Worm (Caenorhabditis elegans) whole organism, mixed stage, embryonic: ENCODE results near the gene hda-5.

Source experiments
- ceh-43 ChIP-seq: fragments of 200-800 bp; sonication (Bioruptor generic); optimal IDR thresholded peaks from 2 replicates; lab custom pipeline; 2018; ENCODE audit warnings: mild to moderate bottlenecking, missing genetic modification characterization, moderate library complexity, missing compliant biosample characterization
- cnd-1 ChIP-seq: fragments of 200-800 bp; sonication (Bioruptor generic); optimal IDR thresholded peaks from 2 replicates; lab custom pipeline; 2018; ENCODE audit warnings: mild to moderate bottlenecking, missing genetic modification characterization, missing compliant biosample characterization
- elt-1 ChIP-seq: sonication (generic microtip); optimal IDR thresholded peaks from 2 replicates; lab custom pipeline; 2017; ENCODE audit warnings: missing genetic modification characterization, mild to moderate bottlenecking, missing compliant biosample characterization, antibody characterized with exemption, moderate library complexity, borderline replicate concordance; ENCODE audit not compliant: insufficient read depth
- ham-2 ChIP-seq: fragments of 200-800 bp; sonication (Bioruptor generic); optimal IDR thresholded peaks from 2 replicates; lab custom pipeline; 2018; ENCODE audit warnings: mild to moderate bottlenecking, missing genetic modification characterization, missing compliant biosample characterization
- mab-5 ChIP-seq: fragments of 150-350 bp; optimal IDR thresholded peaks from 2 replicates; lab custom pipeline; 2014; ENCODE audit warnings: missing biosample characterization, missing genetic modification characterization
- nhr-2 ChIP-seq: fragments of 150-350 bp; optimal IDR thresholded peaks from 2 replicates; lab custom pipeline; 2014; ENCODE audit warnings: missing biosample characterization, missing genetic modification characterization
- pha-4 ChIP-seq: fragments of 150-350 bp; optimal IDR thresholded peaks from 2 replicates; lab custom pipeline; 2018; ENCODE audit warnings: missing biosample characterization, missing genetic modification reagents, missing genetic modification characterization
- snpc-4 ChIP-seq: fragments of 150-350 bp; optimal IDR thresholded peaks from 2 replicates; lab custom pipeline; 2014; ENCODE audit warnings: missing biosample characterization, missing genetic modification characterization
- unc-39 ChIP-seq: fragments of 150-350 bp; optimal IDR thresholded peaks from 2 replicates; lab custom pipeline; 2014; ENCODE audit warnings: missing biosample characterization, missing genetic modification characterization
- zip-8 ChIP-seq: fragments of 150-350 bp; optimal IDR thresholded peaks from 2 replicates; lab custom pipeline; 2014; ENCODE audit warnings: missing biosample characterization, missing genetic modification characterization
- ztf-11 ChIP-seq: fragments of 150-350 bp; optimal IDR thresholded peaks from 2 replicates; lab custom pipeline; 2014; ENCODE audit warnings: missing biosample characterization, missing genetic modification characterization

ce11 chrII:11839116-11839515 lies 40.3 kb downstream of the hda-5 start:
- TF ChIP-seq snpc-4 (tag; lab: Kevin White, UChicago) (no peak), zip-8 (tag; lab: Kevin White, UChicago) (no peak), unc-39 (no peak), nhr-2 (no peak), ceh-43 (no peak), ham-2 (GFP tag; lab: Kevin White, UChicago) (no peak), ztf-11 (tag; lab: Kevin White, UChicago) (no peak), mab-5 (tag; lab: Kevin White, UChicago) (no peak), elt-1 (tag; lab: Kevin White, UChicago) (no peak), pha-4 (no peak), cnd-1 (tag; lab: Kevin White, UChicago) (no peak)
